Worm (Caenorhabditis elegans): Measurements from ENCODE around the gene C49G7.12.
A peak's percentile ranks its signal among the peaks of the same experiment; 100 is the strongest.

Gene C49G7.12

ce11 chrV:4029627-4030026 is 8.6 kb upstream of the C49G7.12 start:
- no peak for TF ChIP-seq ceh-14 (tag; optimal IDR thresholded peaks at IDR 0.05)
- no peak for TF ChIP-seq lim-6 (tag; optimal IDR thresholded peaks at IDR 0.05)
- peak; percentile 3 for TF ChIP-seq unc-42 (tag; optimal IDR thresholded peaks at IDR 0.05)
- peak; percentile 60 for TF ChIP-seq ref-2 (tag; optimal IDR thresholded peaks at IDR 0.05)
- TF ChIP-seq nfya-1 (tag; optimal IDR thresholded peaks at IDR 0.05) = peak; percentile 49
- TF ChIP-seq elt-4 (tag; optimal IDR thresholded peaks at IDR 0.05) = no peak
- TF ChIP-seq ama-1 (optimal IDR thresholded peaks at IDR 0.05) = no peak
- TF ChIP-seq pax-1 (tag; optimal IDR thresholded peaks at IDR 0.05) = no peak
- TF ChIP-seq ceh-31 (tag; optimal IDR thresholded peaks at IDR 0.05) = peak; percentile 31

ce11 chrV:4031319-4031718 is 6.9 kb upstream of the C49G7.12 start, which contains the start of gene cyp-35A4:
TSS of gene cyp-35A4 (plus strand) at chrV:4031619.
- TF ChIP-seq T23F11.4 (GFP tag; optimal IDR thresholded peaks at IDR 0.05) (no peak), ama-1 (optimal IDR thresholded peaks at IDR 0.05) (no peak), ceh-18 (tag; optimal IDR thresholded peaks at IDR 0.05) (no peak), ceh-48 (tag; optimal IDR thresholded peaks at IDR 0.05) (no peak), C38D4.7 (GFP tag; optimal IDR thresholded peaks at IDR 0.05) (no peak), sox-4 (tag; optimal IDR thresholded peaks at IDR 0.05) (no peak), hlh-13 (GFP tag; optimal IDR thresholded peaks at IDR 0.05) (no peak), ceh-24 (tag; optimal IDR thresholded peaks at IDR 0.05) (no peak), ceh-31 (tag; optimal IDR thresholded peaks at IDR 0.05) (no peak), K09A11.1 (tag; optimal IDR thresholded peaks at IDR 0.05; ENCODE audit: insufficient read depth) (no peak), mec-3 (tag; optimal IDR thresholded peaks at IDR 0.05; ENCODE audit: borderline replicate concordance) (no peak), hlh-15 (tag; optimal IDR thresholded peaks at IDR 0.05) (no peak), fkh-10 (GFP tag; optimal IDR thresholded peaks at IDR 0.05) (no peak), dmd-4 (tag; optimal IDR thresholded peaks at IDR 0.05; ENCODE audit: borderline replicate concordance) (no peak), ahr-1 (tag; optimal IDR thresholded peaks at IDR 0.05) (no peak)

- TF ChIP-seq F13H6.1 (tag; optimal IDR thresholded peaks at IDR 0.05) (no peak), npax-4 (tag; optimal IDR thresholded peaks at IDR 0.05) (no peak), hlh-15 (tag; optimal IDR thresholded peaks at IDR 0.05) (no peak), C38D4.7 (GFP tag; optimal IDR thresholded peaks at IDR 0.05) (no peak), dmd-4 (tag; optimal IDR thresholded peaks at IDR 0.05; ENCODE audit: borderline replicate concordance) (no peak), odd-2 (tag; optimal IDR thresholded peaks at IDR 0.05) (no peak), unc-55 (GFP tag; optimal IDR thresholded peaks at IDR 0.05) (no peak), ceh-30 (tag; optimal IDR thresholded peaks at IDR 0.05) (no peak), pha-4 (tag; optimal IDR thresholded peaks at IDR 0.05) (no peak), K09A11.1 (tag; optimal IDR thresholded peaks at IDR 0.05; ENCODE audit: insufficient read depth) (no peak), nfya-1 (tag; optimal IDR thresholded peaks at IDR 0.05) (no peak)
Measured at ce11 chrV:4034303-4034702, 3.9 kb upstream of the C49G7.12 start, which contains the start of gene C49G7.7. TSS of gene C49G7.7 (plus strand) at chrV:4034476.

ce11 chrV:4035811-4036210 is 2.4 kb upstream of the C49G7.12 start, which contains the start of gene C49G7.13:
TSS of gene C49G7.13 (plus strand) at chrV:4036111.
- TF ChIP-seq ceh-6 (GFP tag; optimal IDR thresholded peaks at IDR 0.05) (no peak), dve-1 (tag; optimal IDR thresholded peaks at IDR 0.05) (no peak), K02D7.2 (tag; optimal IDR thresholded peaks at IDR 0.05) (no peak), ahr-1 (tag; optimal IDR thresholded peaks at IDR 0.05) (no peak), mec-3 (tag; optimal IDR thresholded peaks at IDR 0.05; ENCODE audit: borderline replicate concordance) (no peak), tbx-7 (tag; optimal IDR thresholded peaks at IDR 0.05) (no peak), ceh-22 (tag; optimal IDR thresholded peaks at IDR 0.05) (no peak), lim-6 (tag; optimal IDR thresholded peaks at IDR 0.05) (no peak), elt-4 (tag; optimal IDR thresholded peaks at IDR 0.05) (no peak), unc-55 (GFP tag; optimal IDR thresholded peaks at IDR 0.05) (no peak), pag-3 (tag; optimal IDR thresholded peaks at IDR 0.05; ENCODE audit: borderline replicate concordance) (no peak), K09A11.1 (tag; optimal IDR thresholded peaks at IDR 0.05; ENCODE audit: insufficient read depth) (no peak)

DNA sequence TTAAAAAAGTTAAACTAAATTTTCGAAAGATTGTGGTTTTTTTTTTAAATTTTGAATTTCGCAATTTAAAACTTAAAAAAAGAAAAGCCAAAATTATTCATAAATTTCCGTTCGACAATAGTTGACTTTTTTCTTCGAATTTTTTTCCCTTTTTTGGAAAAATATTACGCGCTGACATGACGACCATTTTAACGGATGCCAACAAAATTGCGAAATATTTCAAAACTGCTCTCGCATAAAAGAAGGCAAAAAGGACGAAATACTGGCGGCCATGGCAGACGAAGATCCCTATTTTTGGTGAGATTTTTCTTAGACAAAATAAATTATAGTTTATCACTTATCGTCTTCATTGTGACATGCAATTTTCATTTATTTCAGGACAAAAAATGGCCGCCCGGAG is 347 bp downstream of the C49G7.12 start:
- TF ChIP-seq ceh-30 (tag; optimal IDR thresholded peaks at IDR 0.05) (no peak), nfya-1 (tag; optimal IDR thresholded peaks at IDR 0.05) (no peak), ceh-22 (tag; optimal IDR thresholded peaks at IDR 0.05) (no peak), ceh-19 (GFP tag; optimal IDR thresholded peaks at IDR 0.05) (no peak), pag-3 (tag; optimal IDR thresholded peaks at IDR 0.05; ENCODE audit: borderline replicate concordance) (no peak), odd-2 (tag; optimal IDR thresholded peaks at IDR 0.05) (no peak), C38D4.7 (GFP tag; optimal IDR thresholded peaks at IDR 0.05) (no peak), ceh-24 (tag; optimal IDR thresholded peaks at IDR 0.05) (no peak), unc-55 (GFP tag; optimal IDR thresholded peaks at IDR 0.05) (no peak), hlh-30 (tag; optimal IDR thresholded peaks at IDR 0.05; ENCODE audit: insufficient read depth) (no peak), sdc-2 (tag; optimal IDR thresholded peaks at IDR 0.05) (no peak), ceh-18 (tag; optimal IDR thresholded peaks at IDR 0.05) (no peak), tbx-2 (tag; optimal IDR thresholded peaks at IDR 0.05) (no peak), hlh-15 (tag; optimal IDR thresholded peaks at IDR 0.05) (no peak), unc-86 (tag; optimal IDR thresholded peaks at IDR 0.05) (no peak)
